Worm (Caenorhabditis elegans) whole organism, midembryonic: ENCODE data around the gene C54F6.3.

Experiments
- T22C8.4 ChIP-seq: fragments of 200-800 bp; sonication (Bioruptor generic); IDR thresholded peaks from 2 replicates; pipeline ENCODE4 v1.3.6; 2022; ENCODE audit warnings: missing genetic modification characterization, missing compliant biosample characterization
- flt-1 ChIP-seq: fragments of 200-800 bp; sonication (Bioruptor generic); IDR thresholded peaks from 2 replicates; pipeline ENCODE4 v1.3.6; 2022; ENCODE audit warnings: missing genetic modification characterization, missing compliant biosample characterization
- klf-2 ChIP-seq: fragments of 200-800 bp; sonication (Bioruptor generic); conservative IDR thresholded peaks from 2 replicates; pipeline ENCODE4 v1.3.6; 2022; ENCODE audit warnings: missing genetic modification reagents, missing genetic modification characterization, missing compliant biosample characterization
- med-1 ChIP-seq: sonication (generic microtip); optimal IDR thresholded peaks from 2 replicates; lab custom pipeline; 2017; ENCODE audit warnings: missing genetic modification characterization, mild to moderate bottlenecking, missing compliant biosample characterization, antibody characterized with exemption, missing genetic modification reagents; ENCODE audit not compliant: insufficient read depth
- ref-1 ChIP-seq: fragments of 200-800 bp; sonication (Bioruptor generic); conservative IDR thresholded peaks from 2 replicates; pipeline ENCODE4 v1.3.6; 2022; ENCODE audit warnings: missing genetic modification reagents, missing genetic modification characterization, missing compliant biosample characterization
- tab-1 ChIP-seq: fragments of 200-800 bp; sonication (Bioruptor generic); IDR thresholded peaks from 2 replicates; pipeline ENCODE4 v1.3.6; 2022; ENCODE audit warnings: missing genetic modification characterization, missing compliant biosample characterization
- ztf-23 ChIP-seq: fragments of 200-800 bp; sonication (Bioruptor generic); IDR thresholded peaks from 2 replicates; pipeline ENCODE4 v1.3.6; 2022; ENCODE audit warnings: missing genetic modification reagents, missing genetic modification characterization, missing compliant biosample characterization
- ztf-29 ChIP-seq: fragments of 200-800 bp; sonication (Bioruptor generic); IDR thresholded peaks from 2 replicates; pipeline ENCODE4 v1.3.6; 2022; ENCODE audit warnings: missing genetic modification reagents, missing genetic modification characterization, missing compliant biosample characterization

DNA sequence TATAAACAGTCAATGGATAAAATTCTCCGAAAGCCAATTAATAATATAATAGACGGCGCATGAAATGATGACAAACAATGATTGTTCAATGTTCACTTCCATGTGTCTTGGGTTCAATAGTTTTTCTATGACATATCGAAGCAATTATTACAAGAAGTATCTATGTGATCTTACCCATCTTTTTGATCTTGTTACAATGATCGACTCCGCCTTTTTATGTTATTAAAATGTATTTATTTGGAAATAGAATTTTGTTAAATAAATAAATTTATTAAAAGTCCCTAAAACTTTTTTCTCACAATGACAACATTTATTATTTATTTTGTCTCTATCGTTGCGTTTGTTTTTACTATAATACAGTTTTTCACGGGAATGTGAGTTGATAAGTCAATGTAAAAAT is 3.2 kb upstream of the C54F6.3 start, which contains the start of gene swt-2:
- TF ChIP-seq tab-1 (GFP tag; lab: Robert Waterston, UW) (no peak), flt-1 (GFP tag; lab: Robert Waterston, UW) (no peak), ref-1 (GFP tag; lab: Robert Waterston, UW) (no peak), T22C8.4 (GFP tag; lab: Robert Waterston, UW) (no peak), ztf-29 (GFP tag; lab: Robert Waterston, UW) (no peak), klf-2 (no peak), ztf-23 (GFP tag; lab: Robert Waterston, UW) (no peak), med-1 (GFP tag; lab: Kevin White, UChicago) (no peak)
